Worm (Caenorhabditis elegans) whole organism, L4 larva: Measurements from ENCODE around the gene slo-2.

Source experiments
- T26A8.4 ChIP-seq: fragments of 200-800 bp; sonication (Bioruptor generic); IDR thresholded peaks from 2 replicates; pipeline ENCODE4 v1.3.6; 2022; ENCODE audit warnings: missing genetic modification characterization, missing compliant biosample characterization
- Y75B8A.6 ChIP-seq: fragments of 200-800 bp; sonication (Bioruptor generic); IDR thresholded peaks from 2 replicates; pipeline ENCODE4 v1.3.6; 2022; ENCODE audit warnings: missing genetic modification reagents, missing genetic modification characterization, missing compliant biosample characterization
- ceh-20 ChIP-seq: fragments of 200-800 bp; sonication (Bioruptor generic); IDR thresholded peaks from 2 replicates; pipeline ENCODE4 v1.3.6; 2022; ENCODE audit warnings: missing genetic modification reagents, missing genetic modification characterization, missing compliant biosample characterization
- egl-27 ChIP-seq: sonication (generic microtip); optimal IDR thresholded peaks from 3 replicates; lab custom pipeline; 2017; ENCODE audit warnings: missing biosample characterization, missing genetic modification reagents, missing genetic modification characterization
- lsy-2 ChIP-seq, 2 experiments: fragments of 150-350 bp in 1 of 2; sonication (generic microtip) in 1 of 2; optimal IDR thresholded peaks; 2 replicates each; lab custom pipeline; 2014 to 2017; ENCODE audit warnings: missing biosample characterization in 2 of 2, missing genetic modification characterization in 2 of 2
- mxl-3 ChIP-seq: fragments of 200-800 bp; sonication (Bioruptor generic); optimal IDR thresholded peaks from 2 replicates; lab custom pipeline; 2018; ENCODE audit warnings: mild to moderate bottlenecking, missing genetic modification characterization, missing compliant biosample characterization
- nhr-11 ChIP-seq: fragments of 150-350 bp; optimal IDR thresholded peaks from 2 replicates; lab custom pipeline; 2014; ENCODE audit warnings: missing biosample characterization, missing genetic modification characterization
- nhr-237 ChIP-seq: sonication (generic microtip); optimal IDR thresholded peaks from 2 replicates; lab custom pipeline; 2017; ENCODE audit warnings: missing biosample characterization, missing genetic modification characterization
- nhr-25 ChIP-seq: sonication (generic microtip); optimal IDR thresholded peaks from 2 replicates; lab custom pipeline; 2017; ENCODE audit warnings: missing genetic modification characterization, mild to moderate bottlenecking, missing compliant biosample characterization, antibody characterized with exemption, moderate library complexity, borderline replicate concordance; ENCODE audit not compliant: insufficient read depth
- pha-4 ChIP-seq, 2 experiments: fragments of 150-350 bp in 1 of 2; fragments of 200-800 bp in 1 of 2; sonication (Bioruptor generic) in 1 of 2; IDR thresholded peaks in 1 of 2; optimal IDR thresholded peaks in 1 of 2; 2 replicates each; pipeline versions ENCODE4 v1.3.6 to Lab custom; 2014 to 2022; ENCODE audit warnings: missing genetic modification characterization in 2 of 2, missing genetic modification reagents in 2 of 2, missing biosample characterization in 1 of 2, missing compliant biosample characterization in 1 of 2

DNA sequence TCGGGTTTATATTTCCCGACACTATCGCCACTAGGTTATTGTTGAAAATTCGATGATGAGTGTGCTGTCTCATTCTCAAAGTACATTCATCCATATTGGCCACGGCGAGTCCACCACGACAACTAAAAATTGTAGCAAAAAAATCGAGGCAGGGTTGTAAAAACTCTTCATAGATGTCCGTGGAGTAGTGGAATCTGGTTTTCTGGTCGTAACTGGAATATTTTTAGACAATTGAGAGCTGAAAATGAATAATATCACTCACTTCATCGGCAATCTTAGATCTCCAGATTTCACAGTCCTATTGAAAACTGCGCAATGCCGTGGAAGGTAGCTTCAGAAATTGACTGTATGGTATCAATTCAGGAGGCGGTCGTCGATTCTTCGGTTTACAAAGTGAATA, 29.8 kb upstream of the slo-2 start:
- TF ChIP-seq T26A8.4 (GFP tag; lab: Robert Waterston, UW) = no peak
- no peak for TF ChIP-seq Y75B8A.6 (GFP tag; lab: Robert Waterston, UW)
- no peak for TF ChIP-seq pha-4 (GFP tag; IDR thresholded peaks at IDR 0.05; lab: Robert Waterston, UW)
- TF ChIP-seq pha-4 (tag; optimal IDR thresholded peaks at IDR 0.05; lab: Kevin White, UChicago) = no peak
- TF ChIP-seq mxl-3 (GFP tag; lab: Kevin White, UChicago) = no peak
- TF ChIP-seq lsy-2 (tag; optimal IDR thresholded peaks at IDR 0.05; lab: Kevin White, UChicago) = no peak
- TF ChIP-seq egl-27 = no peak
- no peak for TF ChIP-seq ceh-20
- TF ChIP-seq nhr-237 (tag; lab: Kevin White, UChicago) = no peak
- TF ChIP-seq nhr-25 = no peak
- no peak for TF ChIP-seq nhr-11 (tag; lab: Kevin White, UChicago)
